Fruit fly (Drosophila melanogaster) whole organism, pupa: ENCODE measurements around the gene CG13088.
A peak's percentile ranks its signal among the peaks of the same experiment; 100 is the strongest.

Experiments used
- CG10348 ChIP-seq: fragments of 200-800 bp; sonication (Bioruptor generic); IDR thresholded peaks from 2 replicates; pipeline ENCODE4 v1.3.6; 2022; ENCODE audit warnings: missing biosample characterization, missing genetic modification characterization
- CG12605 ChIP-seq: fragments of 200-800 bp; sonication (Bioruptor generic); IDR thresholded peaks from 2 replicates; pipeline ENCODE4 v1.3.6; 2022; ENCODE audit warnings: missing biosample characterization, missing genetic modification characterization
- CG13204 ChIP-seq: fragments of 200-800 bp; sonication (Bioruptor generic); optimal IDR thresholded peaks from 2 replicates; lab custom pipeline; 2018; ENCODE audit warnings: missing biosample characterization, mild to moderate bottlenecking, missing genetic modification characterization, moderate library complexity
- CG14655 ChIP-seq: fragments of 200-800 bp; sonication (Bioruptor generic); optimal IDR thresholded peaks from 3 replicates; lab custom pipeline; 2017; ENCODE audit warnings: mild to moderate bottlenecking, missing biosample characterization, missing genetic modification reagents, missing genetic modification characterization
- CG15710 ChIP-seq: fragments of 200-800 bp; sonication (Bioruptor generic); optimal IDR thresholded peaks from 2 replicates; lab custom pipeline; 2018; ENCODE audit warnings: missing biosample characterization, mild to moderate bottlenecking, missing genetic modification characterization, moderate library complexity
- CG17806 ChIP-seq: fragments of 200-800 bp; sonication (Bioruptor generic); optimal IDR thresholded peaks from 2 replicates; lab custom pipeline; 2018; ENCODE audit warnings: missing biosample characterization, mild to moderate bottlenecking, missing genetic modification characterization, moderate library complexity
- CG32121 ChIP-seq: fragments of 200-800 bp; sonication (Bioruptor generic); IDR thresholded peaks from 2 replicates; pipeline ENCODE4 v1.3.6; 2022; ENCODE audit warnings: missing biosample characterization, missing genetic modification characterization
- CG34367 ChIP-seq: fragments of 200-800 bp; sonication (Bioruptor generic); optimal IDR thresholded peaks from 2 replicates; lab custom pipeline; 2018; ENCODE audit warnings: missing biosample characterization, mild to moderate bottlenecking, missing genetic modification characterization
- CG4496 ChIP-seq: fragments of 200-800 bp; sonication (Bioruptor generic); IDR thresholded peaks from 3 replicates; pipeline ENCODE4 v1.3.6; 2022; ENCODE audit warnings: missing biosample characterization, missing genetic modification characterization
- CG8159 ChIP-seq: fragments of 200-800 bp; sonication (Bioruptor generic); optimal IDR thresholded peaks from 3 replicates; lab custom pipeline; 2018; ENCODE audit warnings: missing biosample characterization, mild to moderate bottlenecking, missing genetic modification characterization, moderate library complexity
- CG8301 ChIP-seq: fragments of 200-800 bp; sonication (Bioruptor generic); optimal IDR thresholded peaks from 2 replicates; lab custom pipeline; 2018; ENCODE audit warnings: missing biosample characterization, mild to moderate bottlenecking, missing genetic modification characterization
- CG9948 ChIP-seq: fragments of 200-800 bp; sonication (Bioruptor generic); optimal IDR thresholded peaks from 2 replicates; lab custom pipeline; 2018; ENCODE audit warnings: missing biosample characterization, mild to moderate bottlenecking, missing genetic modification characterization, moderate library complexity
- D1 ChIP-seq: fragments of 200-800 bp; sonication (Bioruptor generic); optimal IDR thresholded peaks from 2 replicates; lab custom pipeline; 2018; ENCODE audit warnings: missing biosample characterization, mild to moderate bottlenecking, missing genetic modification characterization, moderate library complexity
- EcR ChIP-seq: fragments of 200-800 bp; sonication (Bioruptor generic); optimal IDR thresholded peaks from 3 replicates; lab custom pipeline; 2019; ENCODE audit warnings: missing biosample characterization, missing genetic modification characterization, mild to moderate bottlenecking, moderate library complexity, missing genetic modification reagents
- Ets98B ChIP-seq: fragments of 200-800 bp; sonication (Bioruptor generic); IDR thresholded peaks from 2 replicates; pipeline ENCODE4 v1.3.6; 2022; ENCODE audit warnings: missing biosample characterization, missing genetic modification characterization
- Pif1A ChIP-seq: fragments of 200-800 bp; sonication (Bioruptor generic); optimal IDR thresholded peaks from 3 replicates; lab custom pipeline; 2016; ENCODE audit warnings: missing biosample characterization, missing genetic modification characterization
- Pif1B ChIP-seq: fragments of 200-800 bp; sonication (Bioruptor generic); optimal IDR thresholded peaks from 3 replicates; lab custom pipeline; 2016; ENCODE audit warnings: missing biosample characterization, missing genetic modification characterization
- Snoo ChIP-seq: fragments of 200-800 bp; sonication (Bioruptor generic); optimal IDR thresholded peaks from 3 replicates; lab custom pipeline; 2017; ENCODE audit warnings: missing biosample characterization, mild to moderate bottlenecking, missing genetic modification characterization, inconsistent platforms
- fd96Ca ChIP-seq: fragments of 200-800 bp; sonication (Bioruptor generic); IDR thresholded peaks from 3 replicates; pipeline ENCODE4 v1.3.6; 2022; ENCODE audit warnings: missing biosample characterization, missing genetic modification characterization
- gl ChIP-seq: fragments of 200-800 bp; sonication (Bioruptor generic); optimal IDR thresholded peaks from 2 replicates; lab custom pipeline; 2018; ENCODE audit warnings: missing biosample characterization, mild to moderate bottlenecking, missing genetic modification characterization
- rn ChIP-seq: fragments of 200-800 bp; sonication (Bioruptor generic); IDR thresholded peaks from 2 replicates; pipeline ENCODE4 v1.3.6; 2022; ENCODE audit warnings: missing biosample characterization, missing genetic modification characterization

Gene CG13088

dm6 chr2L:8463144-8464106 lies 25.4 kb upstream of the CG13088 start, which contains the start of gene Agpat2:
Gene Agpat2 (minus strand): TSS chr2L:8463994.
- TF ChIP-seq CG15710: peak; percentile 64
- TF ChIP-seq Pif1B: peak; percentile 70
- TF ChIP-seq rn: no peak
- TF ChIP-seq CG34367 (tag; lab: Kevin White, UChicago): peak; percentile 23
- peak; percentile 2 for TF ChIP-seq gl (tag; lab: Kevin White, UChicago)
- TF ChIP-seq Ets98B: no peak
- TF ChIP-seq CG14655: peak; percentile 44
- peak; percentile 72 for TF ChIP-seq CG17806 (tag; lab: Kevin White, UChicago)
- TF ChIP-seq Snoo: peak; percentile 62
- TF ChIP-seq CG10348 (GFP tag; lab: Robert Waterston, UW): no peak
- 0 out of 2 replicates have a peak, but pooled peaks have one; percentile 25 for TF ChIP-seq CG12605 (GFP tag; lab: Robert Waterston, UW)
- TF ChIP-seq CG32121 (GFP tag; lab: Robert Waterston, UW): no peak
- TF ChIP-seq EcR (GFP tag; lab: Kevin White, UChicago): no peak
- TF ChIP-seq CG4496 (GFP tag; lab: Robert Waterston, UW): peak; percentile 43; the same call in 1 of the 3 replicates
- peak; percentile 77 for TF ChIP-seq CG8159 (tag; lab: Kevin White, UChicago)
- no peak for TF ChIP-seq fd96Ca (GFP tag; lab: Robert Waterston, UW)
- peak; percentile 60 for TF ChIP-seq CG9948 (tag; lab: Kevin White, UChicago)
- peak; percentile 37 for TF ChIP-seq CG8301 (tag; lab: Kevin White, UChicago)
- TF ChIP-seq CG13204: no peak
- TF ChIP-seq Pif1A (GFP tag; lab: Kevin White, UChicago): peak; percentile 74
- peak; percentile 15 for TF ChIP-seq D1 (tag; lab: Kevin White, UChicago)

- peak; percentile 55 for TF ChIP-seq CG14655
- no peak for TF ChIP-seq CG10348 (GFP tag; lab: Robert Waterston, UW)
- TF ChIP-seq rn: no peak
- TF ChIP-seq EcR (GFP tag; lab: Kevin White, UChicago): peak; percentile 58
- TF ChIP-seq CG8159 (tag; lab: Kevin White, UChicago): peak; percentile 61
- peak; percentile 5 for TF ChIP-seq CG9948 (tag; lab: Kevin White, UChicago)
- TF ChIP-seq CG8301 (tag; lab: Kevin White, UChicago): peak; percentile 58
- TF ChIP-seq Pif1B: peak; percentile 45
- TF ChIP-seq CG17806 (tag; lab: Kevin White, UChicago): peak; percentile 44
- TF ChIP-seq CG15710: peak; percentile 50
- peak; percentile 49 for TF ChIP-seq Snoo
- peak; percentile 56; the same call in 1 of the 2 replicates for TF ChIP-seq CG32121 (GFP tag; lab: Robert Waterston, UW)
- TF ChIP-seq Ets98B: peak; percentile 37
- peak; percentile 39 for TF ChIP-seq D1 (tag; lab: Kevin White, UChicago)
- TF ChIP-seq fd96Ca (GFP tag; lab: Robert Waterston, UW): no peak
- TF ChIP-seq CG13204: no peak
- TF ChIP-seq CG4496 (GFP tag; lab: Robert Waterston, UW): peak; percentile 70
- TF ChIP-seq Pif1A (GFP tag; lab: Kevin White, UChicago): peak; percentile 78
- TF ChIP-seq CG34367 (tag; lab: Kevin White, UChicago): peak; percentile 30
- peak; percentile 53 for TF ChIP-seq CG12605 (GFP tag; lab: Robert Waterston, UW)
- TF ChIP-seq gl (tag; lab: Kevin White, UChicago): no peak
These were observed 24.6 kb upstream of the CG13088 start, which contains the start of gene prg for dm6 chr2L:8464107-8464582. Gene prg (plus strand): TSS chr2L:8464488.

dm6 chr2L:8466643-8467042 lies 22.1 kb upstream of the CG13088 start, which contains the start of gene dachs:
Gene dachs (plus strand): TSS chr2L:8466817.
- no peak for TF ChIP-seq CG32121 (GFP tag; lab: Robert Waterston, UW)
- TF ChIP-seq Pif1A (GFP tag; lab: Kevin White, UChicago): no peak
- TF ChIP-seq D1 (tag; lab: Kevin White, UChicago): no peak
- no peak for TF ChIP-seq EcR (GFP tag; lab: Kevin White, UChicago)
- TF ChIP-seq CG34367 (tag; lab: Kevin White, UChicago): no peak
- TF ChIP-seq rn: no peak
- TF ChIP-seq CG8159 (tag; lab: Kevin White, UChicago): no peak
- no peak for TF ChIP-seq Pif1B
- TF ChIP-seq fd96Ca (GFP tag; lab: Robert Waterston, UW): no peak
- no peak for TF ChIP-seq CG4496 (GFP tag; lab: Robert Waterston, UW)
- TF ChIP-seq CG10348 (GFP tag; lab: Robert Waterston, UW): no peak
- no peak for TF ChIP-seq CG9948 (tag; lab: Kevin White, UChicago)
- TF ChIP-seq Ets98B: no peak
- TF ChIP-seq CG13204: no peak

dm6 chr2L:8468929-8469681 lies 19.7 kb upstream of the CG13088 start:
- TF ChIP-seq CG34367 (tag; lab: Kevin White, UChicago): no peak
- TF ChIP-seq CG8301 (tag; lab: Kevin White, UChicago): peak; percentile 49
- TF ChIP-seq Pif1A (GFP tag; lab: Kevin White, UChicago): peak; percentile 21
- peak; percentile 59 for TF ChIP-seq CG14655
- peak; percentile 15 for TF ChIP-seq CG15710
- TF ChIP-seq CG8159 (tag; lab: Kevin White, UChicago): peak; percentile 41
- TF ChIP-seq Snoo: peak; percentile 8
- TF ChIP-seq CG13204: no peak
- TF ChIP-seq gl (tag; lab: Kevin White, UChicago): peak; percentile 13
